Fruit fly (Drosophila melanogaster): ENCODE data around the gene CG12093.

The CG12093 gene

dm6 chr3L:2820930-2821505 lies 47.2 kb upstream of the CG12093 start (continued):
- TF ChIP-seq fu2 (GFP tag; optimal IDR thresholded peaks at IDR 0.05) (no peak), her (GFP tag; optimal IDR thresholded peaks at IDR 0.05) (peak; percentile 31), toy (GFP tag; IDR thresholded peaks at IDR 0.05) (no peak), CG6689 (GFP tag; IDR thresholded peaks at IDR 0.05) (0 out of 2 replicates have a peak, but pooled peaks have one; percentile 14), ken (GFP tag; IDR thresholded peaks at IDR 0.05) (peak; percentile 6; the same call in 1 of the 3 replicates), Atf-2 (GFP tag; optimal IDR thresholded peaks at IDR 0.05) (no peak), al (GFP tag; IDR thresholded peaks at IDR 0.05) (no peak), NfI (GFP tag; optimal IDR thresholded peaks at IDR 0.05) (peak; percentile 12), Adf1 (GFP tag; IDR thresholded peaks at IDR 0.05) (peak; percentile 99), CG1529 (GFP tag; optimal IDR thresholded peaks at IDR 0.05) (no peak), Doc3 (GFP tag; IDR thresholded peaks at IDR 0.05; ENCODE audit: partially characterized antibody) (no peak), D19B (GFP tag; optimal IDR thresholded peaks at IDR 0.05) (no peak), CG16863 (GFP tag; optimal IDR thresholded peaks at IDR 0.05) (no peak), HHEX (GFP tag; optimal IDR thresholded peaks at IDR 0.05) (no peak), CG17829 (tag; optimal IDR thresholded peaks at IDR 0.05) (peak; percentile 38), nerfin-1 (tag; optimal IDR thresholded peaks at IDR 0.05) (peak; percentile 57), zen (tag; optimal IDR thresholded peaks at IDR 0.05) (no peak), CG9437 (GFP tag; optimal IDR thresholded peaks at IDR 0.05) (peak; percentile 66), inv (GFP tag; IDR thresholded peaks at IDR 0.05; ENCODE audit: partially characterized antibody) (no peak), CG31441 (GFP tag; IDR thresholded peaks at IDR 0.05) (peak; percentile 24; the same call in 1 of the 2 replicates), CG13287 (GFP tag; IDR thresholded peaks at IDR 0.05; ENCODE audit: partially characterized antibody) (peak; percentile 65; the same call in 1 of the 2 replicates), gcm2 (GFP tag; optimal IDR thresholded peaks at IDR 0.05) (no peak), seq (GFP tag; IDR thresholded peaks at IDR 0.05) (peak; percentile 29; the same call in 1 of the 2 replicates), NC2α (GFP tag; optimal IDR thresholded peaks at IDR 0.05) (no peak), abd-A (tag; optimal IDR thresholded peaks at IDR 0.05) (peak; percentile 79), CG11398 (GFP tag; optimal IDR thresholded peaks at IDR 0.05) (no peak), Dip3 (GFP tag; optimal IDR thresholded peaks at IDR 0.05) (no peak), CG34224 (GFP tag; IDR thresholded peaks at IDR 0.05; ENCODE audit: partially characterized antibody) (peak; percentile 48; the same call in 1 of the 3 replicates), Neu2 (GFP tag; optimal IDR thresholded peaks at IDR 0.05; ENCODE audit: borderline replicate concordance) (no peak), ato (GFP tag; IDR thresholded peaks at IDR 0.05; ENCODE audit: partially characterized antibody) (no peak), chif (GFP tag; optimal IDR thresholded peaks at IDR 0.05) (no peak), Dad (GFP tag; optimal IDR thresholded peaks at IDR 0.05) (no peak), CG2129 (GFP tag; IDR thresholded peaks at IDR 0.05; ENCODE audit: partially characterized antibody) (no peak), sens-2 (GFP tag; IDR thresholded peaks at IDR 0.05) (peak; percentile 67), CG7839 (tag; optimal IDR thresholded peaks at IDR 0.05) (no peak), CG7928 (GFP tag; optimal IDR thresholded peaks at IDR 0.05) (no peak), CG18619 (GFP tag; optimal IDR thresholded peaks at IDR 0.05) (no peak), kah (GFP tag; optimal IDR thresholded peaks at IDR 0.05) (peak; percentile 23), B-H2 (GFP tag; optimal IDR thresholded peaks at IDR 0.05) (no peak), pum (GFP tag; optimal IDR thresholded peaks at IDR 0.05) (no peak), eyg (GFP tag; optimal IDR thresholded peaks at IDR 0.05) (peak; percentile 26), Ptx1 (GFP tag; IDR thresholded peaks at IDR 0.05) (no peak), jumu (GFP tag; optimal IDR thresholded peaks at IDR 0.05) (peak; percentile 4), sqz (GFP tag; optimal IDR thresholded peaks at IDR 0.05) (peak; percentile 1), amos (GFP tag; IDR thresholded peaks at IDR 0.05; ENCODE audit: partially characterized antibody) (peak; percentile 21; the same call in 1 of the 2 replicates), CG12659 (GFP tag; optimal IDR thresholded peaks at IDR 0.05) (no peak), vvl (GFP tag; IDR thresholded peaks at IDR 0.05) (peak; percentile 34; the same call in 1 of the 2 replicates), CG4360 (GFP tag; IDR thresholded peaks at IDR 0.05) (peak; percentile 61), CG14710 (tag; optimal IDR thresholded peaks at IDR 0.05) (no peak), fd64A (GFP tag; optimal IDR thresholded peaks at IDR 0.05) (no peak)
